Worm (Caenorhabditis elegans) whole organism, L4/young adult: ENCODE results near the gene srbc-41.

Experiments
- W03F9.2 ChIP-seq: fragments of 150-350 bp; optimal IDR thresholded peaks from 2 replicates; lab custom pipeline; 2014; ENCODE audit warnings: missing biosample characterization, missing genetic modification characterization
- dao-5 ChIP-seq: sonication (generic microtip); optimal IDR thresholded peaks from 2 replicates; lab custom pipeline; 2016; ENCODE audit warnings: missing genotype, missing genetic modification characterization, moderate library complexity, missing compliant biosample characterization

ce11 chrV:1578572-1579230, 35.9 kb downstream of the srbc-41 start:
- TF ChIP-seq W03F9.2 (no peak), dao-5 (no peak)
